Worm (Caenorhabditis elegans) whole organism, L4 larva: Measurements from ENCODE around the gene C35B1.8.

ENCODE experiments used
- aly-2 ChIP-seq: sonication (generic microtip); optimal IDR thresholded peaks from 2 replicates; lab custom pipeline; 2018; ENCODE audit warnings: missing biosample characterization, missing genetic modification characterization
- daf-8 ChIP-seq: fragments of 200-800 bp; sonication (Bioruptor generic); IDR thresholded peaks from 2 replicates; pipeline ENCODE4 v1.3.6; 2022; ENCODE audit warnings: missing genetic modification characterization, missing compliant biosample characterization
- dpl-1 ChIP-seq: fragments of 150-350 bp; optimal IDR thresholded peaks from 2 replicates; lab custom pipeline; 2014; ENCODE audit warnings: missing biosample characterization, missing genetic modification reagents, missing genetic modification characterization
- fkh-10 ChIP-seq: fragments of 150-350 bp; optimal IDR thresholded peaks from 2 replicates; lab custom pipeline; 2014; ENCODE audit warnings: missing biosample characterization, missing genetic modification reagents, missing genetic modification characterization
- lin-13 ChIP-seq: fragments of 150-350 bp; optimal IDR thresholded peaks from 2 replicates; lab custom pipeline; 2014; ENCODE audit warnings: missing biosample characterization, missing genetic modification reagents, missing genetic modification characterization
- nhr-42 ChIP-seq: fragments of 200-800 bp; sonication (Bioruptor generic); IDR thresholded peaks from 2 replicates; pipeline ENCODE4 v1.3.6; 2022; ENCODE audit warnings: missing genetic modification characterization, missing compliant biosample characterization
- nhr-6 ChIP-seq: fragments of 150-350 bp; optimal IDR thresholded peaks from 2 replicates; lab custom pipeline; 2014; ENCODE audit warnings: missing biosample characterization, missing genetic modification characterization
- pha-4 ChIP-seq, 2 experiments: fragments of 150-350 bp in 1 of 2; fragments of 200-800 bp in 1 of 2; sonication (Bioruptor generic) in 1 of 2; IDR thresholded peaks in 1 of 2; optimal IDR thresholded peaks in 1 of 2; 2 replicates each; pipeline versions ENCODE4 v1.3.6 to Lab custom; 2014 to 2022; ENCODE audit warnings: missing genetic modification characterization in 2 of 2, missing genetic modification reagents in 2 of 2, missing biosample characterization in 1 of 2, missing compliant biosample characterization in 1 of 2
- unc-39 ChIP-seq: sonication (generic microtip); optimal IDR thresholded peaks from 2 replicates; lab custom pipeline; 2017; ENCODE audit warnings: missing biosample characterization, missing genetic modification characterization

- TF ChIP-seq nhr-6 (tag; lab: Kevin White, UChicago): no peak
- no peak for TF ChIP-seq dpl-1 (GFP tag; lab: Kevin White, UChicago)
- no peak for TF ChIP-seq lin-13 (GFP tag; lab: Kevin White, UChicago)
- TF ChIP-seq unc-39: no peak
- no peak for TF ChIP-seq aly-2
- TF ChIP-seq daf-8 (GFP tag; lab: Robert Waterston, UW): no peak
- TF ChIP-seq nhr-42 (GFP tag; lab: Robert Waterston, UW): no peak
- no peak for TF ChIP-seq pha-4 (GFP tag; IDR thresholded peaks at IDR 0.05; lab: Robert Waterston, UW)
- no peak for TF ChIP-seq pha-4 (tag; optimal IDR thresholded peaks at IDR 0.05; lab: Kevin White, UChicago)
- TF ChIP-seq fkh-10: no peak
These were observed 10.3 kb downstream of the C35B1.8 start, which contains the start of gene fbxb-55 for ce11 chrIV:4068480-4068879.
